Fruit fly (Drosophila melanogaster): Measurements from ENCODE around the gene CG9953.

Gene CG9953

DNA sequence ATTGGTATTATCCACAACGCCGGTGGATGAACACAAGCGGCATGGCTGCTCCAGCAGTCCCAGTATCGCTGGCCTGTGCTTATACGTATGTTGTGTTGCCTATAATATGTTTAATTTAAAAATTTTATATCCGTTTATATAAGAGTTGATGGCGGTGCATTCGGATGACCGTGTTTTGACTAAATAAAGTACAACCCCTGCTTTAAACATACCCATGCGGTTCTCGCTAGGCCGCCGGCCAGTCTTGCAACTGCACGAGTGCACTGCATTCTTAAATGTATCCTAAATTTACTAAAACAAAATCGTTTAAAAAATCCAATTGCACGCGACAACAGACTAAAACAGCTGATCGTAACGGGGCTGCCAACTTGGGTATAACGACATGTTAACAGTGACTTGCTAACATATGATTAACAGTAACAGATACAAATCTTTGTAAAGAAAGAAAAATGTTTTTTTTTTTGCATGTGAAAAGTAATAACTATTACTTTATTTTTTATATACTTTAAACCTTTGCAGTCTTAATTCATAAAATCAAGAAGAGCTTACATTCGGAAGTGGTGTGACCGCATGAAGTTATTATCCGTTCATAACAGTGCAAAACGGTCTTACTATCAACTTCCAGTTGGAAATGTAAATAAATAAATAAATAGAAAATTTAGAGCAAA, 11.6 kb upstream of the CG9953 start, which contains the start of the genes Uqcc1 and Surf1 (continued):
- TF ChIP-seq CTCF (GFP tag; optimal IDR thresholded peaks at IDR 0.05) (no peak), Dll (GFP tag; IDR thresholded peaks at IDR 0.05; ENCODE audit: partially characterized antibody) (no peak), zf30C (GFP tag; optimal IDR thresholded peaks at IDR 0.05) (no peak), Doc3 (GFP tag; IDR thresholded peaks at IDR 0.05; ENCODE audit: partially characterized antibody) (no peak), CG3847 (GFP tag; IDR thresholded peaks at IDR 0.05) (no peak), CG17359 (tag; optimal IDR thresholded peaks at IDR 0.05) (peak; percentile 56), Lpt (GFP tag; optimal IDR thresholded peaks at IDR 0.05) (no peak), CG9932 (GFP tag; IDR thresholded peaks at IDR 0.05) (no peak), shn (GFP tag; optimal IDR thresholded peaks at IDR 0.05) (no peak), MESR4 (GFP tag; optimal IDR thresholded peaks at IDR 0.05) (peak; percentile 51), CG4707 (GFP tag; optimal IDR thresholded peaks at IDR 0.05) (no peak), luna (GFP tag; optimal IDR thresholded peaks at IDR 0.05) (no peak), bbx (GFP tag; IDR thresholded peaks at IDR 0.05; ENCODE audit: partially characterized antibody) (peak; percentile 68), CG10267 (tag; optimal IDR thresholded peaks at IDR 0.05) (peak; percentile 43), Dbx (GFP tag; IDR thresholded peaks at IDR 0.05) (no peak), CG31441 (GFP tag; IDR thresholded peaks at IDR 0.05) (0 out of 2 replicates have a peak, but pooled peaks have one; percentile 21), MBD-R2 (GFP tag; IDR thresholded peaks at IDR 0.05) (peak; percentile 52; the same call in 1 of the 2 replicates), tap (tag; optimal IDR thresholded peaks at IDR 0.05) (no peak), CG3163 (GFP tag; optimal IDR thresholded peaks at IDR 0.05) (no peak), CG34224 (GFP tag; IDR thresholded peaks at IDR 0.05; ENCODE audit: partially characterized antibody) (0 out of 3 replicates have a peak, but pooled peaks have one; percentile 19), CG31224 (GFP tag; IDR thresholded peaks at IDR 0.05) (no peak), CG5245 (GFP tag; optimal IDR thresholded peaks at IDR 0.05) (no peak), CG30020 (tag; optimal IDR thresholded peaks at IDR 0.05) (no peak), CG14710 (tag; optimal IDR thresholded peaks at IDR 0.05) (peak; percentile 53), slou (GFP tag; optimal IDR thresholded peaks at IDR 0.05) (no peak), E2f1 (GFP tag; IDR thresholded peaks at IDR 0.05) (no peak), CG14014 (GFP tag; IDR thresholded peaks at IDR 0.05) (no peak), pho (GFP tag; optimal IDR thresholded peaks at IDR 0.05) (no peak), crp (GFP tag; optimal IDR thresholded peaks at IDR 0.05) (peak; percentile 57 to 90), zen (tag; optimal IDR thresholded peaks at IDR 0.05) (no peak), hkb (optimal IDR thresholded peaks at IDR 0.05) (no peak), hkb (GFP tag; IDR thresholded peaks at IDR 0.05) (no peak), Atf-2 (GFP tag; optimal IDR thresholded peaks at IDR 0.05) (no peak), pzg (GFP tag; optimal IDR thresholded peaks at IDR 0.05) (peak; percentile 35), jumu (GFP tag; optimal IDR thresholded peaks at IDR 0.05) (no peak), lab (GFP tag; optimal IDR thresholded peaks at IDR 0.05) (no peak), Dp (GFP tag; optimal IDR thresholded peaks at IDR 0.05) (peak; percentile 3), Hr78 (GFP tag; optimal IDR thresholded peaks at IDR 0.05) (no peak), grn (GFP tag; optimal IDR thresholded peaks at IDR 0.05) (peak; percentile 25), z (GFP tag; IDR thresholded peaks at IDR 0.05) (no peak), CG30403 (GFP tag; optimal IDR thresholded peaks at IDR 0.05) (no peak), eve (GFP tag; optimal IDR thresholded peaks at IDR 0.05) (no peak), Elba2 (GFP tag; optimal IDR thresholded peaks at IDR 0.05) (peak; percentile 42), CG32767 (GFP tag; IDR thresholded peaks at IDR 0.05) (no peak), CG9797 (GFP tag; optimal IDR thresholded peaks at IDR 0.05) (peak; percentile 62), CG7786 (GFP tag; optimal IDR thresholded peaks at IDR 0.05) (no peak), lola (GFP tag; optimal IDR thresholded peaks at IDR 0.05) (no peak), CG4404 (GFP tag; IDR thresholded peaks at IDR 0.05) (no peak), trem (tag; optimal IDR thresholded peaks at IDR 0.05) (peak; percentile 98), toy (GFP tag; IDR thresholded peaks at IDR 0.05) (no peak), CG7372 (GFP tag; IDR thresholded peaks at IDR 0.05) (no peak)

Measured in whole organism, embryonic.